Worm (Caenorhabditis elegans) whole organism, L3 larva: ENCODE data around the gene F44G4.3.
A peak's percentile ranks its signal among the peaks of the same experiment; 100 is the strongest.

Experiments used
- R02D3.7 ChIP-seq: fragments of 150-350 bp; optimal IDR thresholded peaks from 2 replicates; lab custom pipeline; 2014; ENCODE audit warnings: missing biosample characterization, missing genetic modification characterization
- ZK546.5 ChIP-seq: sonication (generic microtip); optimal IDR thresholded peaks from 2 replicates; lab custom pipeline; 2017; ENCODE audit warnings: missing biosample characterization, missing genetic modification characterization
- aly-2 ChIP-seq: fragments of 150-350 bp; optimal IDR thresholded peaks from 2 replicates; lab custom pipeline; 2014; ENCODE audit warnings: missing biosample characterization, missing genetic modification characterization
- ama-1 ChIP-seq: fragments of 150-350 bp; optimal IDR thresholded peaks from 2 replicates; lab custom pipeline; 2018
- ceh-16 ChIP-seq: sonication (generic microtip); optimal IDR thresholded peaks from 2 replicates; lab custom pipeline; 2017; ENCODE audit warnings: missing biosample characterization, missing genetic modification characterization
- ceh-28 ChIP-seq: fragments of 150-350 bp; optimal IDR thresholded peaks from 2 replicates; lab custom pipeline; 2014; ENCODE audit warnings: missing biosample characterization, missing genetic modification reagents, missing genetic modification characterization
- ceh-82 ChIP-seq: fragments of 150-350 bp; optimal IDR thresholded peaks from 2 replicates; lab custom pipeline; 2014; ENCODE audit warnings: missing biosample characterization, missing genetic modification characterization
- daf-12 ChIP-seq: fragments of 150-350 bp; optimal IDR thresholded peaks from 2 replicates; lab custom pipeline; 2014; ENCODE audit warnings: missing biosample characterization, missing genetic modification reagents, missing genetic modification characterization
- egl-5 ChIP-seq: fragments of 150-350 bp; optimal IDR thresholded peaks from 2 replicates; lab custom pipeline; 2017; ENCODE audit warnings: missing biosample characterization, missing genetic modification reagents, missing genetic modification characterization, inconsistent platforms
- elt-1 ChIP-seq: fragments of 150-350 bp; optimal IDR thresholded peaks from 2 replicates; lab custom pipeline; 2014; ENCODE audit warnings: missing biosample characterization, missing genetic modification characterization
- elt-3 ChIP-seq, 3 experiments: fragments of 150-350 bp in 1 of 3; sonication (generic microtip) in 2 of 3; optimal IDR thresholded peaks; 2 replicates in 2 of 3; 4 replicates in 1 of 3; lab custom pipeline; 2014 to 2017; ENCODE audit warnings: missing biosample characterization in 3 of 3, missing genetic modification characterization in 3 of 3
- eor-1 ChIP-seq, 2 experiments: fragments of 150-350 bp; optimal IDR thresholded peaks; 2 replicates each; lab custom pipeline; 2014 to 2018; ENCODE audit warnings: missing biosample characterization in 2 of 2, missing genetic modification characterization in 2 of 2
- fkh-10 ChIP-seq: sonication (generic microtip); optimal IDR thresholded peaks from 2 replicates; lab custom pipeline; 2017; ENCODE audit warnings: missing biosample characterization, missing genetic modification reagents, missing genetic modification characterization
- hmg-11 ChIP-seq: sonication (generic microtip); optimal IDR thresholded peaks from 2 replicates; lab custom pipeline; 2016; ENCODE audit warnings: missing genetic modification characterization, missing compliant biosample characterization
- jun-1 ChIP-seq: fragments of 150-350 bp; optimal IDR thresholded peaks from 2 replicates; lab custom pipeline; 2014; ENCODE audit warnings: missing biosample characterization, missing genetic modification reagents, missing genetic modification characterization
- lin-15B ChIP-seq: fragments of 150-350 bp; optimal IDR thresholded peaks from 2 replicates; lab custom pipeline; 2014; ENCODE audit warnings: missing biosample characterization, missing genetic modification characterization
- lin-39 ChIP-seq: fragments of 150-350 bp; optimal IDR thresholded peaks from 2 replicates; lab custom pipeline; 2018; ENCODE audit warnings: missing biosample characterization, missing genetic modification reagents, missing genetic modification characterization
- lsy-12 ChIP-seq: sonication (generic microtip); optimal IDR thresholded peaks from 2 replicates; lab custom pipeline; 2016; ENCODE audit warnings: mild to moderate bottlenecking, missing genetic modification characterization, missing compliant biosample characterization
- mdl-1 ChIP-seq: fragments of 150-350 bp; optimal IDR thresholded peaks from 2 replicates; lab custom pipeline; 2014; ENCODE audit warnings: missing biosample characterization, missing genetic modification characterization
- mml-1 ChIP-seq: fragments of 150-350 bp; sonication (generic microtip); optimal IDR thresholded peaks from 3 replicates; lab custom pipeline; 2014; ENCODE audit warnings: missing biosample characterization, missing genetic modification characterization
- nfya-1 ChIP-seq: sonication (generic microtip); optimal IDR thresholded peaks from 2 replicates; lab custom pipeline; 2017; ENCODE audit warnings: missing genetic modification characterization, mild to moderate bottlenecking, missing compliant biosample characterization, antibody characterized with exemption, moderate library complexity; ENCODE audit not compliant: insufficient read depth
- nhr-11 ChIP-seq: fragments of 150-350 bp; optimal IDR thresholded peaks from 2 replicates; lab custom pipeline; 2014; ENCODE audit warnings: missing biosample characterization, missing genetic modification characterization
- nhr-12 ChIP-seq: fragments of 150-350 bp; optimal IDR thresholded peaks from 2 replicates; lab custom pipeline; 2014; ENCODE audit warnings: missing biosample characterization, missing genetic modification characterization
- nhr-25 ChIP-seq: sonication (generic microtip); optimal IDR thresholded peaks from 2 replicates; lab custom pipeline; 2017; ENCODE audit warnings: missing biosample characterization, missing genetic modification characterization
- nhr-28 ChIP-seq: fragments of 150-350 bp; optimal IDR thresholded peaks from 2 replicates; lab custom pipeline; 2014; ENCODE audit warnings: missing biosample characterization, missing genetic modification characterization
- nhr-77 ChIP-seq: fragments of 150-350 bp; optimal IDR thresholded peaks from 2 replicates; lab custom pipeline; 2014; ENCODE audit warnings: missing biosample characterization, missing genetic modification characterization
- pha-4 ChIP-seq: fragments of 150-350 bp; optimal IDR thresholded peaks from 2 replicates; lab custom pipeline; 2014; ENCODE audit warnings: missing biosample characterization, missing genetic modification reagents, missing genetic modification characterization
- sea-2 ChIP-seq: fragments of 150-350 bp; sonication (generic microtip); optimal IDR thresholded peaks from 4 replicates; lab custom pipeline; 2014; ENCODE audit warnings: missing biosample characterization, missing genetic modification reagents, missing genetic modification characterization
- snpc-4 ChIP-seq: fragments of 150-350 bp; optimal IDR thresholded peaks from 2 replicates; lab custom pipeline; 2014; ENCODE audit warnings: missing biosample characterization, missing genetic modification characterization
- unc-62 ChIP-seq: fragments of 150-350 bp; sonication (generic microtip); optimal IDR thresholded peaks from 4 replicates; lab custom pipeline; 2014; ENCODE audit warnings: missing biosample characterization, missing genetic modification reagents, missing genetic modification characterization
- ztf-11 ChIP-seq: fragments of 150-350 bp; optimal IDR thresholded peaks from 2 replicates; lab custom pipeline; 2014; ENCODE audit warnings: missing biosample characterization, missing genetic modification characterization

The F44G4.3 gene

DNA sequence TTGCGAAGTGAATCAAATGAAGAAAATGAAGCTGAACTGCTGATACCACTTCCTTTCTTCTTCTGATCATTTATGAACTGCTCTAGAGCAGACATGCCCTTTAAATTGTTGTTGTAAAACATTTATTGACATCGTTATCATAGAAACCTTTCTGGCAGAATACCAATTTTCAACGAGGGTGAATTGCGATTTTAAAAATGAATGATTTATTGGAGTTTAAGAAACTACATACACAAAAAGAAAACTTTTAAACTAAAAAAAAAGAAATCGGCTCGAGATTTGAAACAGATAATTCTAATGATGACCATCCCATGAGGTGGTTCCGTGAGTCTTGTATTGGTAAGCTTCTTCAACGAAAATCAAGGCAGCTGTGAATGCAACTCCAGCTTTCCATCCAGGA is 33.4 kb downstream of the F44G4.3 start, which contains the start of gene sftd-3:
Gene sftd-3 (minus strand): TSS at position 101 of the 400 bp plus-strand sequence.
- TF ChIP-seq ZK546.5 (tag; lab: Kevin White, UChicago): no peak
- no peak for TF ChIP-seq jun-1 (tag; lab: Kevin White, UChicago)
- TF ChIP-seq fkh-10 (GFP tag; lab: Kevin White, UChicago): no peak
- TF ChIP-seq daf-12 (tag; lab: Kevin White, UChicago): no peak
- no peak for TF ChIP-seq snpc-4 (tag; lab: Kevin White, UChicago)

ce11 chrII:8962206-8962605 is 35.3 kb downstream of the F44G4.3 start:
- no peak for TF ChIP-seq mml-1 (tag; lab: Kevin White, UChicago)
- peak; percentile 22 for TF ChIP-seq nfya-1 (tag; lab: Kevin White, UChicago)
- no peak for TF ChIP-seq ztf-11
- no peak for TF ChIP-seq ceh-28 (tag; lab: Kevin White, UChicago)
- peak; percentile 42 for TF ChIP-seq lin-39 (tag; lab: Kevin White, UChicago)
- TF ChIP-seq ceh-16 (tag; lab: Kevin White, UChicago): no peak
- TF ChIP-seq egl-5 (tag; lab: Kevin White, UChicago): peak; percentile 96

- TF ChIP-seq lin-39 (tag; lab: Kevin White, UChicago): peak; percentile 74
- TF ChIP-seq egl-5 (tag; lab: Kevin White, UChicago): no peak
- no peak for TF ChIP-seq snpc-4 (tag; lab: Kevin White, UChicago)
- TF ChIP-seq, all 47 proteins: peak for 1
Measured at ce11 chrII:8961450-8961849, 36.0 kb downstream of the F44G4.3 start.

DNA sequence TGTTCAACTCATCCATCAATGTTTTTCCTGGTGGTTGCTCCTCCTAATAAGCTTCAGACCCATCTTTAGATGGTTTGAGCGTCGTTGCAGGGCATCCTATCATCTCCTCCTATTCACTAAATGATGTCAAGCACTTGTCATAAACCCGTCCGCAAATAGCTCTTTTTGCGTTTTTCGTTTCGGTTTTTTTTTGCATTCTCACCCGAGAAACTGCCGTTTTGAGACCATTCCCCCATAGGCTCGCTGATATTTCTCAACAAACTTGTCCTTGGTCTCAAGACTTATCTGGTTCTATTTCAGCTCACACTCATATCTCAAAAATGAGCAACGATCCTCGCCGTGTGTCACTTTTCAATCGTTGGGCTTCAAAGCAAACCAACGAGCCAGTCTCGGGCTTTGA is 37.0 kb downstream of the F44G4.3 start, which contains the start of gene cal-2:
Gene cal-2 (plus strand): TSS at position 301 of the 400 bp plus-strand sequence.
- TF ChIP-seq eor-1 (tag; optimal IDR thresholded peaks at IDR 0.05; lab: Kevin White, UChicago) (no peak), nhr-77 (tag; lab: Kevin White, UChicago) (no peak), unc-62 (GFP tag; lab: Kevin White, UChicago) (no peak), nhr-11 (tag; lab: Kevin White, UChicago) (no peak), ZK546.5 (tag; lab: Kevin White, UChicago) (no peak), elt-1 (tag; lab: Kevin White, UChicago) (no peak), R02D3.7 (no peak), lsy-12 (tag; lab: Kevin White, UChicago) (no peak), fkh-10 (GFP tag; lab: Kevin White, UChicago) (no peak), snpc-4 (tag; lab: Kevin White, UChicago) (no peak), nhr-28 (tag; lab: Kevin White, UChicago) (no peak), elt-3 (tag; optimal IDR thresholded peaks at IDR 0.05; lab: Kevin White, UChicago) (no peak), nhr-12 (tag; lab: Kevin White, UChicago) (no peak), mdl-1 (tag; lab: Kevin White, UChicago) (no peak), pha-4 (tag; lab: Kevin White, UChicago) (no peak), sea-2 (no peak)
- TF ChIP-seq, all 47 proteins: peak for 0

ce11 chrII:8959081-8959480 is 38.4 kb downstream of the F44G4.3 start:
- TF ChIP-seq lin-39 (tag; lab: Kevin White, UChicago) (peak; percentile 61), ama-1 (no peak), ceh-82 (no peak)
- TF ChIP-seq, all 47 proteins: peak for 1

ce11 chrII:8956896-8957295 is 40.6 kb downstream of the F44G4.3 start:
- TF ChIP-seq nhr-77 (tag; lab: Kevin White, UChicago) (no peak), aly-2 (no peak), mml-1 (tag; lab: Kevin White, UChicago) (no peak)

DNA sequence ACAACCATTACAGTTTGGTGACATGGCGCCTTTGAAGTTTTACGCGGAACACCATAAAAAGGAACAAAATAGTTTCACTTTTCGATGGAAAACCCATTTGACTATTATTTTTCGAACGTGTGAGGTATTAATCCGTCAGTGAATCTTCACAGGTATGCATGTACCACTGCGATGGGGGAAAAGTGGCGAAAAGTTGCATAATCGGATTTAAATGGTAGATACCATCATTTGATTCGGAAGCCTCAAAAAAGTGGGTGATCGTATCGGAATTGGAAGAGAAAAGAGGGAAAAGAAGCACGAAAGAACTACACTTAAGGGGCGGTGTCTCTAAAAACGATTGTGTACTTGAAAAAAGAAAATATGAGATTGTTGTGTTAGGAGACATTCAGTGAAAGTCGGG is 43.8 kb downstream of the F44G4.3 start:
- no peak for TF ChIP-seq hmg-11 (tag; lab: Kevin White, UChicago)
- TF ChIP-seq fkh-10 (GFP tag; lab: Kevin White, UChicago): no peak
- TF ChIP-seq lin-15B: no peak
- TF ChIP-seq jun-1 (tag; lab: Kevin White, UChicago): no peak
- TF ChIP-seq elt-1 (tag; lab: Kevin White, UChicago): peak; percentile 64
- TF ChIP-seq nhr-25: peak; percentile 8
